Worm (Caenorhabditis elegans): Measurements from ENCODE around the gene slcr-46.3.

slcr-46.3 gene

ce11 chrV:9690728-9691127, 33.2 kb downstream of the slcr-46.3 start (continued):
- TF ChIP-seq nhr-71 (tag; optimal IDR thresholded peaks at IDR 0.05) (no peak), ztf-4 (tag; optimal IDR thresholded peaks at IDR 0.05) (no peak), C16A3.4 (tag; optimal IDR thresholded peaks at IDR 0.05) (peak; percentile 52), nhr-90 (tag; optimal IDR thresholded peaks at IDR 0.05; ENCODE audit: poor library complexity) (peak; percentile 3), mef-2 (tag; optimal IDR thresholded peaks at IDR 0.05) (no peak), elt-3 (tag; optimal IDR thresholded peaks at IDR 0.05) (peak in 2 of 6 experiments; percentile 48 to 51), alr-1 (tag; optimal IDR thresholded peaks at IDR 0.05; ENCODE audit: borderline replicate concordance) (no peak), ceh-8 (GFP tag; optimal IDR thresholded peaks at IDR 0.05) (no peak), blmp-1 (tag; optimal IDR thresholded peaks at IDR 0.05) (peak; percentile 99), pag-3 (tag; optimal IDR thresholded peaks at IDR 0.05; ENCODE audit: borderline replicate concordance, insufficient read depth) (no peak), nhr-237 (tag; optimal IDR thresholded peaks at IDR 0.05) (no peak), snu-23 (GFP tag; optimal IDR thresholded peaks at IDR 0.05) (peak; percentile 65), isw-1 (GFP tag; IDR thresholded peaks at IDR 0.05) (no peak), pqm-1 (tag; optimal IDR thresholded peaks at IDR 0.05) (no peak), snpc-4 (tag; optimal IDR thresholded peaks at IDR 0.05) (no peak), nhr-85 (tag) (no peak), efl-1 (optimal IDR thresholded peaks at IDR 0.05) (peak; percentile 33 to 55), efl-1 (GFP tag; optimal IDR thresholded peaks at IDR 0.05 in 1 of 2) (peak; percentile 50 to 94), Y116A8C.19 (tag; optimal IDR thresholded peaks at IDR 0.05; ENCODE audit: borderline replicate concordance) (no peak), unc-130 (tag; optimal IDR thresholded peaks at IDR 0.05) (peak; percentile 37)

DNA sequence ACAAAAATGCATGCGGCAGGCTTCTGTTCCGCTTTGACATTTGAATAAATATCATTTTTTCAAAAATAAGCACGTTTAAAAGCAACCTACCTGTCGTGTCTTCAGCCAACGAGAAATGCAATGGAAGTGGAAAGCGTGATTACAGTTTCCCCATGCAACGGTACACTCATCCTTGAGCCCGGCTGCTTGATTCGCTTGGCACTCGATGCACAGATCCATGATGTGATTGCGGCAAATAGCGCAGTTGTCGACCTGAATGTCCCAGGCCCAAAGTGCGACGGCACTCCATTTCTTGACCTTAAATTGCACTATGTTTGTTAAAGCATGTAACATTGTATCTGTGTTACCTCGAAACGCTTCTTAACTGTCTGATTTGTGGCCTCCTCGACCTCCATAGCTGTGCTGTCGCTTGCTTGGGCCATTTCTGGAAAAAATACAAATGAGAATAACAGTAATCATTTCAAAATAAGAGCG, 33.8 kb downstream of the slcr-46.3 start, which contains the start of gene rbx-1:
Gene rbx-1, minus strand, starts transcription at position 424 of the 474 bp plus-strand sequence.
- TF ChIP-seq efl-1 (optimal IDR thresholded peaks at IDR 0.05): no peak
- TF ChIP-seq efl-1 (GFP tag; optimal IDR thresholded peaks at IDR 0.05 in 1 of 2): peak in 1 of 2 experiments; percentile 91
- TF ChIP-seq sptf-1 (tag; optimal IDR thresholded peaks at IDR 0.05): no peak
- TF ChIP-seq hpl-2 (GFP tag; optimal IDR thresholded peaks at IDR 0.05): no peak
- no peak for TF ChIP-seq nhr-47 (tag; optimal IDR thresholded peaks at IDR 0.05)
- no peak for TF ChIP-seq alr-1 (tag; optimal IDR thresholded peaks at IDR 0.05; ENCODE audit: borderline replicate concordance)

- TF ChIP-seq fkh-10 (GFP tag; optimal IDR thresholded peaks at IDR 0.05) (no peak), unc-62 (GFP tag; optimal IDR thresholded peaks at IDR 0.05) (no peak), sup-37 (GFP tag; optimal IDR thresholded peaks at IDR 0.05) (no peak), dsc-1 (tag; optimal IDR thresholded peaks at IDR 0.05) (no peak)
These were observed 34.5 kb downstream of the slcr-46.3 start for ce11 chrV:9689364-9689763.

DNA sequence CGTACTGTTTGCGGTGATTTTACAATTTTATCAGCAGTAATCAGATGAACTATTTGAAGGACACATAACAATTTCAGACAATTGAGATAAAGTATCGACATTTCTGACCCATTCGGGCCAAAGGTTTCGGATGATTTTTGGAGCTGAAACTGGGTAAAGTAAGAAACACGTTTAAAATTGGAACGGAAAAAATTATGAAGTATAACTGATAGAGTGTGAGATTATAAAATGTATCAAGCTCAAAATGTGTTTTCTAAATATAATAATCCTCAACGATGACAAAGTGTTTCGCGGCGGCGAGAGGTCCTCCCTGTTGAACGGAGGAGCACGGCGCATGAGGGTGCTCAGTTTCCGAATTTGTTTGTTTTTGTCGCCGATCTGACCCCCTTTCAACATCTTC, 38.3 kb downstream of the slcr-46.3 start, which contains the start of gene ZK287.4:
Gene ZK287.4, minus strand, starts transcription at position 101 of the 400 bp plus-strand sequence.
- TF ChIP-seq unc-98 (GFP tag; IDR thresholded peaks at IDR 0.05) (no peak), mep-1 (tag; optimal IDR thresholded peaks at IDR 0.05) (no peak), ceh-88 (GFP tag; IDR thresholded peaks at IDR 0.05) (no peak), irx-1 (tag; optimal IDR thresholded peaks at IDR 0.05) (no peak), egl-13 (tag; optimal IDR thresholded peaks at IDR 0.05) (no peak), mef-2 (tag; optimal IDR thresholded peaks at IDR 0.05) (no peak), unc-86 (tag; optimal IDR thresholded peaks at IDR 0.05) (no peak), nhr-71 (tag; optimal IDR thresholded peaks at IDR 0.05) (no peak), ceh-82 (tag; optimal IDR thresholded peaks at IDR 0.05) (no peak), C16A3.4 (tag; optimal IDR thresholded peaks at IDR 0.05) (no peak), C04F5.9 (tag; optimal IDR thresholded peaks at IDR 0.05) (no peak), zag-1 (tag; optimal IDR thresholded peaks at IDR 0.05) (no peak), elt-3 (tag; optimal IDR thresholded peaks at IDR 0.05) (no peak), ztf-4 (tag; optimal IDR thresholded peaks at IDR 0.05) (no peak)
